Worm (Caenorhabditis elegans) whole organism, early embryonic: ENCODE results near the gene srh-52.

Experiments
- B0310.2 ChIP-seq: sonication (generic microtip); optimal IDR thresholded peaks from 2 replicates; lab custom pipeline; 2016; ENCODE audit warnings: mild to moderate bottlenecking, missing genetic modification characterization, missing compliant biosample characterization
- F13C5.2 ChIP-seq: sonication (generic microtip); optimal IDR thresholded peaks from 2 replicates; lab custom pipeline; 2017; ENCODE audit warnings: mild to moderate bottlenecking, missing genetic modification characterization, inconsistent platforms, missing compliant biosample characterization
- aly-1 ChIP-seq: sonication (generic microtip); optimal IDR thresholded peaks from 2 replicates; lab custom pipeline; 2016; ENCODE audit warnings: missing genetic modification characterization, missing compliant biosample characterization
- ama-1 ChIP-seq: fragments of 150-350 bp; optimal IDR thresholded peaks from 2 replicates; lab custom pipeline; 2014
- ceh-13 ChIP-seq: fragments of 200-800 bp; sonication (Bioruptor generic); optimal IDR thresholded peaks from 2 replicates; lab custom pipeline; 2018; ENCODE audit warnings: mild to moderate bottlenecking, missing genetic modification characterization, missing compliant biosample characterization
- ceh-36 ChIP-seq: sonication (generic microtip); optimal IDR thresholded peaks from 2 replicates; lab custom pipeline; 2016; ENCODE audit warnings: missing genetic modification characterization, inconsistent platforms, missing compliant biosample characterization
- ets-7 ChIP-seq: sonication (generic microtip); optimal IDR thresholded peaks from 2 replicates; lab custom pipeline; 2016; ENCODE audit warnings: missing genotype, missing genetic modification characterization, missing compliant biosample characterization
- flt-1 ChIP-seq: fragments of 200-800 bp; sonication (Bioruptor generic); IDR thresholded peaks from 2 replicates; pipeline ENCODE4 v1.3.6; 2022; ENCODE audit warnings: missing genetic modification characterization, missing compliant biosample characterization
- hmbx-1 ChIP-seq: sonication (generic microtip); optimal IDR thresholded peaks from 2 replicates; lab custom pipeline; 2016; ENCODE audit warnings: mild to moderate bottlenecking, missing genetic modification characterization, missing compliant biosample characterization
- hmg-4 ChIP-seq: fragments of 200-800 bp; sonication (Bioruptor generic); optimal IDR thresholded peaks from 2 replicates; lab custom pipeline; 2018; ENCODE audit warnings: mild to moderate bottlenecking, missing genetic modification characterization, missing compliant biosample characterization
- hnd-1 ChIP-seq: sonication (generic microtip); optimal IDR thresholded peaks from 2 replicates; lab custom pipeline; 2016; ENCODE audit warnings: missing genetic modification characterization, missing compliant biosample characterization
- pes-1 ChIP-seq: fragments of 200-800 bp; sonication (Bioruptor generic); IDR thresholded peaks from 2 replicates; pipeline ENCODE4 v1.3.6; 2022; ENCODE audit warnings: missing genetic modification reagents, missing genetic modification characterization, missing compliant biosample characterization
- scrt-1 ChIP-seq: fragments of 200-800 bp; sonication (Bioruptor generic); IDR thresholded peaks from 2 replicates; pipeline ENCODE4 v1.3.6; 2022; ENCODE audit warnings: missing genetic modification characterization, missing compliant biosample characterization
- sea-1 ChIP-seq: fragments of 200-800 bp; sonication (Bioruptor generic); conservative IDR thresholded peaks from 2 replicates; pipeline ENCODE4 v1.3.6; 2022; ENCODE audit warnings: missing genetic modification characterization, missing compliant biosample characterization
- tbx-11 ChIP-seq: fragments of 200-800 bp; sonication (Bioruptor generic); IDR thresholded peaks from 2 replicates; pipeline ENCODE4 v1.3.6; 2022; ENCODE audit warnings: missing genetic modification characterization, missing compliant biosample characterization
- tbx-37 ChIP-seq: fragments of 200-800 bp; sonication (Bioruptor generic); conservative IDR thresholded peaks from 2 replicates; pipeline ENCODE4 v1.3.6; 2022; ENCODE audit warnings: missing genetic modification reagents, missing genetic modification characterization, missing compliant biosample characterization
- tra-4 ChIP-seq: sonication (generic microtip); optimal IDR thresholded peaks from 2 replicates; lab custom pipeline; 2017; ENCODE audit warnings: missing genetic modification characterization, missing compliant biosample characterization

Gene srh-52

DNA sequence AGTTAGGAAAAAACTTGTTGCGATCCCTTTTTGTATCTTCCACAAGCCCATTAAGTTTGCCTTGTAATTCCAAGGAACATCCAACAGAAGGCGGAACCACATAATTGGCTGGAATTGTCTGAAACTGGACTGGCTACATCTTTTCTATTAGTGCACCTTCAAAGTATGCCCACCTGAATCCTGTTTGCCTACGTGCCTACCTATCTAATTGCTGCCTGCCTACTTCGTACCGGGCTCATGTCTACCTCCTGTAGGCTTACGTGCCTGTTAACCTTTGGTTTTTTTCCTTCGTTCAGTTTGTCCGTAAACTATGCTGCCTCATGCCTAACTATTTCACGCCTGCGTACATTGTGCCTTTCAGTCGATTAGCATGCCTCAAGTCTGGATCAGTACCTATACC is 38.7 kb downstream of the srh-52 start, which contains the start of gene wrt-7:
TSS of gene wrt-7 (minus strand) at position 101 of the 400 bp plus-strand sequence.
- no peak for TF ChIP-seq hmbx-1 (tag; lab: Kevin White, UChicago)
- no peak for TF ChIP-seq tbx-11 (GFP tag; lab: Robert Waterston, UW)
- no peak for TF ChIP-seq hmg-4 (GFP tag; lab: Kevin White, UChicago)
- TF ChIP-seq pes-1 (GFP tag; lab: Robert Waterston, UW): no peak
- no peak for TF ChIP-seq ets-7 (tag; lab: Kevin White, UChicago)
- no peak for TF ChIP-seq aly-1
- TF ChIP-seq scrt-1 (GFP tag; lab: Robert Waterston, UW): no peak
- TF ChIP-seq F13C5.2 (tag; lab: Kevin White, UChicago): no peak
- TF ChIP-seq hnd-1: no peak
- TF ChIP-seq tra-4: no peak
- TF ChIP-seq sea-1 (GFP tag; lab: Robert Waterston, UW): no peak
- TF ChIP-seq ama-1: no peak
- TF ChIP-seq ceh-13 (GFP tag; lab: Kevin White, UChicago): no peak
- no peak for TF ChIP-seq ceh-36

DNA sequence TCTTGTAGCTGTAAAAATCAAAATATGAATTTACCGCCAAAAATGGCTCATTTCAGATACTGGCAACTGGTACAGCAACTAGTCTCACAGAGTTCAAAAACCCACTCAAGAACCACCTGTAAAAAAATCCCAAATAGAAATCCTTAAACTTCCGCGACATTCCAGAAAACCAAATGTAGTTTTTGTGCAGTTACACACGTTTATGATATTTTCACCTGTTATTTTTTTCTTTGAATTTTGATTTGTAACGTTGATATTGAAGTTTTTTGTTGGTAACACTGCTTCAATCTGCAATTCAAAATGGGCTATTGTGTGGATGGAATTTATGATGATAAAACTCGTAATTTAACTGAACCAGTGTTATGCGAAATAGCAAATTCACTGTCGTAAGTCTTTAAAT is 43.3 kb downstream of the srh-52 start, which contains the start of gene srw-113:
TSS of gene srw-113 (plus strand) at position 301 of the 400 bp plus-strand sequence.
- TF ChIP-seq aly-1 (no peak), tbx-37 (GFP tag; lab: Robert Waterston, UW) (no peak), flt-1 (GFP tag; lab: Robert Waterston, UW) (no peak), B0310.2 (no peak), tra-4 (no peak), hnd-1 (no peak), ceh-13 (GFP tag; lab: Kevin White, UChicago) (no peak), hmbx-1 (tag; lab: Kevin White, UChicago) (no peak), ama-1 (no peak), pes-1 (GFP tag; lab: Robert Waterston, UW) (no peak), tbx-11 (GFP tag; lab: Robert Waterston, UW) (no peak), ets-7 (tag; lab: Kevin White, UChicago) (no peak), scrt-1 (GFP tag; lab: Robert Waterston, UW) (no peak)

DNA sequence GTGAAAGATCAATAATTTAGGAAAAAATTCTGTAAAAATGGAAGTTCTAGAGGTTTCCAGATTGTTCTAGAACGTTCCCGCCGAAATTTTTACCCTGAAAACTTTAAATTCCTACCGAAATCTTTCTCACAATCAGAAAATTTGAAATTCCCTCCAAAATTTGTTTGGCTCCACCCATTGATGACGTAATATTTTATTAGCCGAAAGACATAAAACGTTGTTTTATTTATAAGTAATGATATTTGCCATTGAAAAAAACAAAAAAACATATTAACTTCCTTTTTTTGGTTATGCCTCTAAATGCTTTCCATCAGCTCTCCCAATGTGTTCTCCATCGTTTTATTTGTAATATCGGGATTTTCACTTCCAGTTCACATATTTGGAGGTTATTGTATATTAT is 45.8 kb downstream of the srh-52 start, which contains the start of gene srh-295:
TSS of gene srh-295 (plus strand) at position 301 of the 400 bp plus-strand sequence.
- no peak for TF ChIP-seq tbx-11 (GFP tag; lab: Robert Waterston, UW)
- TF ChIP-seq hnd-1: no peak
- no peak for TF ChIP-seq hmbx-1 (tag; lab: Kevin White, UChicago)

DNA sequence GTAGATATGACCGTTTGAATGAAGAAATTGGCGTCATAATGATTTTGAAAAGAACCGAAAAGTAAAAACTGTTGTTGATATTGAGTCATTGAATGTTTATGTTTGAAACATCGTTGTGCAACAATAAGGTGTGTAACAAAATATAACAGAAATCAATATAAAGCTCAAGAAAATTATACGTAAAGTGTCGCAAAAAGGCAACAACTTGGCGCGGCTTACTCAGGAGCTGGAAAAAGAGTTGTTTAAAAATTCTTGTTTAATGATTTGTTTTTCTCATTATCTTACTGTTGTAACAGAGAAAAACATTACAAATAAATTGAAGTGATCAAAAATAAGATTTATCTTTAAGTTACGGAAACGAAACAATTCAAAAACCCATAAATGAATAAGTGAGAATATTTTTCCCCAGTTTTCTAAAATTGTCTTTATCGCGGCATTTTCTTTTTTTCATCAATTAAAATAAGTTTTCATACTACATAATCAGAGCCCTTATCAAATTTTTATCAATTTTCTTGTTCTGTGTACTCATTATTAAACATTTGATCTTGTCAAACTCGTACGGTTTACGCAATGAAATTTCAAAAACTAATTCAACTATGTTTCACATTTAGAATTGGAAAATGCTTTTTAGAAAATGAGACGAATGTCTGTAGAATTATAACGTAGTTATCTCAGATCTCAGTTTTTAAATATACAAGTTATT is 48.2 kb downstream of the srh-52 start, which contains the start of gene ZK1037.6:
TSS of gene ZK1037.6 (minus strand) at position 51 of the 703 bp plus-strand sequence.
- TF ChIP-seq F13C5.2 (tag; lab: Kevin White, UChicago) (no peak), B0310.2 (no peak), scrt-1 (GFP tag; lab: Robert Waterston, UW) (no peak), pes-1 (GFP tag; lab: Robert Waterston, UW) (no peak), flt-1 (GFP tag; lab: Robert Waterston, UW) (no peak), tbx-11 (GFP tag; lab: Robert Waterston, UW) (no peak)
